Worm (Caenorhabditis elegans): ENCODE measurements around the gene C05D9.9.

- TF ChIP-seq ama-1 (optimal IDR thresholded peaks at IDR 0.05) (no peak), scrt-1 (GFP tag; IDR thresholded peaks at IDR 0.05) (no peak)
These were observed 37.6 kb downstream of the C05D9.9 start for ce11 chrX:1086406-1086897.

Data from whole organism, early embryonic.